Fruit fly (Drosophila melanogaster) whole organism, embryonic: ENCODE data around the gene CG11374.

Source experiments
- CG10366 ChIP-seq: fragments of 200-800 bp; sonication (Bioruptor generic); IDR thresholded peaks from 2 replicates; pipeline ENCODE4 v1.3.6; 2022; ENCODE audit warnings: missing biosample characterization, missing genetic modification characterization
- CG1832 ChIP-seq: fragments of 200-800 bp; sonication (Bioruptor generic); optimal IDR thresholded peaks from 2 replicates; lab custom pipeline; 2017; ENCODE audit warnings: missing biosample characterization, mild to moderate bottlenecking, missing genetic modification characterization, inconsistent platforms
- CG2199 ChIP-seq: fragments of 200-800 bp; sonication (Bioruptor generic); IDR thresholded peaks from 3 replicates; pipeline ENCODE4 v1.3.6; 2022; ENCODE audit warnings: missing biosample characterization, missing genetic modification characterization
- CG2202 ChIP-seq: fragments of 200-800 bp; sonication (Bioruptor generic); optimal IDR thresholded peaks from 2 replicates; lab custom pipeline; 2018; ENCODE audit warnings: missing biosample characterization, mild to moderate bottlenecking, missing genetic modification characterization
- CG31365 ChIP-seq: fragments of 200-800 bp; sonication (Bioruptor generic); optimal IDR thresholded peaks from 2 replicates; lab custom pipeline; 2018; ENCODE audit warnings: missing biosample characterization, mild to moderate bottlenecking, missing genetic modification characterization
- CG3838 ChIP-seq: fragments of 200-800 bp; sonication (Bioruptor generic); optimal IDR thresholded peaks from 3 replicates; lab custom pipeline; 2016; ENCODE audit warnings: missing biosample characterization, missing genetic modification characterization
- CG6654 ChIP-seq: fragments of 200-800 bp; sonication (Bioruptor generic); optimal IDR thresholded peaks from 2 replicates; lab custom pipeline; 2017; ENCODE audit warnings: missing biosample characterization, mild to moderate bottlenecking, missing genetic modification characterization
- CG6683 ChIP-seq: fragments of 200-800 bp; sonication (Bioruptor generic); optimal IDR thresholded peaks from 2 replicates; lab custom pipeline; 2017; ENCODE audit warnings: missing biosample characterization, mild to moderate bottlenecking, missing genetic modification characterization, missing genetic modification reagents
- CG7372 ChIP-seq: fragments of 200-800 bp; sonication (Bioruptor generic); IDR thresholded peaks from 2 replicates; pipeline ENCODE4 v1.3.6; 2022; ENCODE audit warnings: missing biosample characterization, missing genetic modification characterization
- CG7556 ChIP-seq: fragments of 200-800 bp; sonication (Bioruptor generic); optimal IDR thresholded peaks from 2 replicates; lab custom pipeline; 2017; ENCODE audit warnings: missing biosample characterization, mild to moderate bottlenecking, missing genetic modification characterization
- CG7928 ChIP-seq: fragments of 200-800 bp; sonication (Bioruptor generic); optimal IDR thresholded peaks from 2 replicates; lab custom pipeline; 2017; ENCODE audit warnings: missing biosample characterization, mild to moderate bottlenecking, missing genetic modification characterization
- CG8359 ChIP-seq: fragments of 200-800 bp; sonication (Bioruptor generic); optimal IDR thresholded peaks from 2 replicates; lab custom pipeline; 2017; ENCODE audit warnings: missing biosample characterization, mild to moderate bottlenecking, missing genetic modification characterization, borderline replicate concordance
- CG8765 ChIP-seq: fragments of 200-800 bp; sonication (Bioruptor generic); IDR thresholded peaks from 2 replicates; pipeline ENCODE4 v1.3.6; 2022; ENCODE audit warnings: missing biosample characterization, missing genetic modification characterization
- CTCF ChIP-seq: fragments of 200-800 bp; sonication (Bioruptor generic); optimal IDR thresholded peaks from 2 replicates; lab custom pipeline; 2017; ENCODE audit warnings: missing biosample characterization, mild to moderate bottlenecking, missing genetic modification characterization, moderate library complexity
- Dfd ChIP-seq, 2 experiments: fragments of >200 bp; optimal IDR thresholded peaks; 2 replicates each; lab custom pipeline; 2017; ENCODE audit warnings: missing biosample characterization in 2 of 2, missing genetic modification characterization in 2 of 2
- E2f1 ChIP-seq: fragments of 200-800 bp; sonication (Bioruptor generic); IDR thresholded peaks from 2 replicates; pipeline ENCODE4 v1.3.6; 2022; ENCODE audit warnings: missing biosample characterization, missing genetic modification characterization
- Eip74EF ChIP-seq, 2 experiments: fragments of 200-800 bp in 1 of 2; fragments of >200 bp in 1 of 2; sonication (Bioruptor generic) in 1 of 2; optimal IDR thresholded peaks; 2 replicates each; lab custom pipeline; 2017 to 2019; ENCODE audit warnings: missing biosample characterization in 2 of 2, missing genetic modification characterization in 2 of 2, mild to moderate bottlenecking in 1 of 2, moderate library complexity in 1 of 2
- Fer2 ChIP-seq: fragments of 200-800 bp; sonication (Bioruptor generic); optimal IDR thresholded peaks from 2 replicates; lab custom pipeline; 2018; ENCODE audit warnings: missing biosample characterization, mild to moderate bottlenecking, missing genetic modification characterization, moderate library complexity
- HLH3B ChIP-seq: fragments of 200-800 bp; sonication (Bioruptor generic); IDR thresholded peaks from 2 replicates; pipeline ENCODE4 v1.3.6; 2022; ENCODE audit warnings: missing biosample characterization, missing genetic modification characterization
- Hmr ChIP-seq: fragments of 200-800 bp; sonication (Bioruptor generic); optimal IDR thresholded peaks from 3 replicates; lab custom pipeline; 2017; ENCODE audit warnings: mild to moderate bottlenecking, missing biosample characterization, missing genetic modification reagents, missing genetic modification characterization
- Lpt ChIP-seq: fragments of >200 bp; optimal IDR thresholded peaks from 2 replicates; lab custom pipeline; 2018; ENCODE audit warnings: missing biosample characterization, missing genetic modification characterization
- Med ChIP-seq: fragments of 200-800 bp; sonication (Bioruptor generic); peaks from one replicate; lab custom pipeline; 2016; ENCODE audit warnings: missing biosample characterization, missing genetic modification characterization, mild to moderate bottlenecking, inconsistent platforms, moderate library complexity
- NC2β ChIP-seq: fragments of 200-800 bp; sonication (Bioruptor generic); optimal IDR thresholded peaks from 2 replicates; lab custom pipeline; 2016; ENCODE audit warnings: missing biosample characterization, missing genetic modification characterization
- PHDP ChIP-seq: fragments of 200-800 bp; sonication (Bioruptor generic); optimal IDR thresholded peaks from 3 replicates; lab custom pipeline; 2018; ENCODE audit warnings: missing biosample characterization, mild to moderate bottlenecking, missing genetic modification characterization, moderate library complexity
- Poxn ChIP-seq: fragments of 200-800 bp; sonication (Bioruptor generic); IDR thresholded peaks from 2 replicates; pipeline ENCODE4 v1.3.6; 2022; ENCODE audit warnings: missing biosample characterization, missing genetic modification characterization
- Xrp1 ChIP-seq: fragments of 200-800 bp; sonication (Bioruptor generic); IDR thresholded peaks from 2 replicates; pipeline ENCODE4 v1.3.6; 2022; ENCODE audit warnings: missing biosample characterization, missing genetic modification characterization
- abd-A ChIP-seq: fragments of 200-800 bp; sonication (Bioruptor generic); optimal IDR thresholded peaks from 3 replicates; lab custom pipeline; 2019; ENCODE audit warnings: missing biosample characterization, mild to moderate bottlenecking, missing genetic modification characterization, moderate library complexity
- ap ChIP-seq: fragments of 200-800 bp; sonication (Bioruptor generic); IDR thresholded peaks from 2 replicates; pipeline ENCODE4 v1.3.6; 2022; ENCODE audit warnings: missing biosample characterization, missing genetic modification characterization
- ara ChIP-seq: fragments of 200-800 bp; sonication (Bioruptor generic); IDR thresholded peaks from 2 replicates; pipeline ENCODE4 v1.3.6; 2022; ENCODE audit warnings: missing biosample characterization, missing genetic modification characterization
- az2 ChIP-seq: fragments of 200-800 bp; sonication (Bioruptor generic); optimal IDR thresholded peaks from 3 replicates; lab custom pipeline; 2016; ENCODE audit warnings: missing biosample characterization, missing genetic modification characterization
- bigmax ChIP-seq: fragments of 200-800 bp; sonication (Bioruptor generic); optimal IDR thresholded peaks from 2 replicates; lab custom pipeline; 2018; ENCODE audit warnings: missing biosample characterization, mild to moderate bottlenecking, missing genetic modification characterization
- cg ChIP-seq: fragments of 200-800 bp; sonication (Bioruptor generic); optimal IDR thresholded peaks from 3 replicates; lab custom pipeline; 2019; ENCODE audit warnings: missing biosample characterization, mild to moderate bottlenecking, missing genetic modification characterization, moderate library complexity
- dmrt99B ChIP-seq: fragments of 200-800 bp; sonication (Bioruptor generic); optimal IDR thresholded peaks from 2 replicates; lab custom pipeline; 2018; ENCODE audit warnings: missing biosample characterization, mild to moderate bottlenecking, missing genetic modification characterization, moderate library complexity
- dpn ChIP-seq, 2 experiments: fragments of 200-800 bp; sonication (Bioruptor generic); optimal IDR thresholded peaks; 3 replicates each; lab custom pipeline; 2016; ENCODE audit warnings: missing biosample characterization in 2 of 2, missing genetic modification characterization in 2 of 2
- fu2 ChIP-seq: fragments of 200-800 bp; sonication (Bioruptor generic); optimal IDR thresholded peaks from 2 replicates; lab custom pipeline; 2016; ENCODE audit warnings: missing biosample characterization, missing genetic modification characterization
- gcm ChIP-seq: fragments of 200-800 bp; sonication (Bioruptor generic); optimal IDR thresholded peaks from 2 replicates; lab custom pipeline; 2019; ENCODE audit warnings: missing biosample characterization, mild to moderate bottlenecking, missing genetic modification characterization, moderate library complexity
- gcm2 ChIP-seq: fragments of 200-800 bp; sonication (Bioruptor generic); optimal IDR thresholded peaks from 2 replicates; lab custom pipeline; 2016; ENCODE audit warnings: missing biosample characterization, missing genetic modification characterization
- gem ChIP-seq: fragments of 200-800 bp; sonication (Bioruptor generic); optimal IDR thresholded peaks from 2 replicates; lab custom pipeline; 2019; ENCODE audit warnings: missing biosample characterization, mild to moderate bottlenecking, missing genetic modification characterization, moderate library complexity
- jing ChIP-seq: fragments of 200-800 bp; sonication (Bioruptor generic); optimal IDR thresholded peaks from 2 replicates; lab custom pipeline; 2018; ENCODE audit warnings: missing biosample characterization, mild to moderate bottlenecking, missing genetic modification characterization
- klu ChIP-seq: fragments of 200-800 bp; sonication (Bioruptor generic); IDR thresholded peaks from 2 replicates; pipeline ENCODE4 v1.3.6; 2022; ENCODE audit warnings: missing biosample characterization, missing genetic modification characterization
- pros ChIP-seq: fragments of 200-800 bp; sonication (Bioruptor generic); optimal IDR thresholded peaks from 3 replicates; lab custom pipeline; 2019; ENCODE audit warnings: missing biosample characterization, mild to moderate bottlenecking, missing genetic modification characterization, moderate library complexity
- psq ChIP-seq: fragments of 200-800 bp; sonication (Bioruptor generic); optimal IDR thresholded peaks from 2 replicates; lab custom pipeline; 2017; ENCODE audit warnings: missing biosample characterization, missing genetic modification characterization
- sima ChIP-seq: fragments of 200-800 bp; sonication (Bioruptor generic); optimal IDR thresholded peaks from 2 replicates; lab custom pipeline; 2016; ENCODE audit warnings: missing biosample characterization, missing genetic modification characterization
- twi ChIP-seq: fragments of 200-800 bp; optimal IDR thresholded peaks from 2 replicates; lab custom pipeline; 2019; ENCODE audit warnings: missing biosample characterization, mild to moderate bottlenecking, missing genetic modification characterization, moderate library complexity
- unpg ChIP-seq: fragments of 200-800 bp; sonication (Bioruptor generic); optimal IDR thresholded peaks from 3 replicates; lab custom pipeline; 2018; ENCODE audit warnings: missing biosample characterization, mild to moderate bottlenecking, missing genetic modification characterization, moderate library complexity
- zfh1 ChIP-seq: fragments of 200-800 bp; sonication (Bioruptor generic); IDR thresholded peaks from 3 replicates; pipeline ENCODE4 v1.3.6; 2022; ENCODE audit warnings: missing biosample characterization, missing genetic modification characterization

The CG11374 gene

dm6 chr2L:76048-76447 lies at the start of gene CG11374:
TSS of gene CG11374 (plus strand) at chr2L:76348.
- TF ChIP-seq Poxn (GFP tag; lab: Robert Waterston, UW): no peak
- no peak for TF ChIP-seq CG6683
- no peak for TF ChIP-seq Hmr (GFP tag; lab: Kevin White, UChicago)
- TF ChIP-seq NC2β (GFP tag; lab: Kevin White, UChicago): no peak
- TF ChIP-seq abd-A: no peak
- TF ChIP-seq zfh1 (GFP tag; lab: Robert Waterston, UW): no peak
- no peak for TF ChIP-seq CG8765 (GFP tag; lab: Robert Waterston, UW)
- TF ChIP-seq Dfd (GFP tag; optimal IDR thresholded peaks at IDR 0.05; lab: Kevin White, UChicago): no peak
- no peak for TF ChIP-seq dpn (GFP tag; optimal IDR thresholded peaks at IDR 0.05; lab: Kevin White, UChicago)
- TF ChIP-seq, all 482 proteins: peak for 0

- no peak for TF ChIP-seq CG8359 (GFP tag; lab: Kevin White, UChicago)
- no peak for TF ChIP-seq psq (GFP tag; lab: Kevin White, UChicago)
- no peak for TF ChIP-seq unpg (GFP tag; lab: Kevin White, UChicago)
- no peak for TF ChIP-seq klu (GFP tag; lab: Robert Waterston, UW)
- TF ChIP-seq CG7928: no peak
- TF ChIP-seq sima (GFP tag; lab: Kevin White, UChicago): no peak
- TF ChIP-seq ara: 0 out of 2 replicates have a peak, but pooled peaks have one; percentile 23
- TF ChIP-seq CG7556: no peak
- TF ChIP-seq Fer2 (tag; lab: Kevin White, UChicago): no peak
- peak; percentile 55 for TF ChIP-seq cg (GFP tag; lab: Kevin White, UChicago)
- no peak for TF ChIP-seq CTCF (GFP tag; lab: Kevin White, UChicago)
- TF ChIP-seq HLH3B: no peak
- TF ChIP-seq CG2202 (tag; lab: Kevin White, UChicago): no peak
- TF ChIP-seq az2 (GFP tag; lab: Kevin White, UChicago): no peak
- no peak for TF ChIP-seq ap (GFP tag; lab: Robert Waterston, UW)
- TF ChIP-seq gcm (GFP tag; lab: Kevin White, UChicago): peak; percentile 6
- TF ChIP-seq gcm2: no peak
- no peak for TF ChIP-seq dmrt99B (tag; lab: Kevin White, UChicago)
- TF ChIP-seq Xrp1 (GFP tag; lab: Robert Waterston, UW): no peak
- TF ChIP-seq CG6654 (GFP tag; lab: Kevin White, UChicago): no peak
- TF ChIP-seq gem (tag; lab: Kevin White, UChicago): no peak
- TF ChIP-seq PHDP (tag; lab: Kevin White, UChicago): no peak
- TF ChIP-seq E2f1 (GFP tag; lab: Robert Waterston, UW): no peak
- no peak for TF ChIP-seq bigmax (GFP tag; lab: Kevin White, UChicago)
- TF ChIP-seq CG7372 (GFP tag; lab: Robert Waterston, UW): no peak
- TF ChIP-seq CG31365 (tag; lab: Kevin White, UChicago): no peak
- no peak for TF ChIP-seq Lpt (GFP tag; lab: Kevin White, UChicago)
- no peak for TF ChIP-seq fu2 (GFP tag; lab: Kevin White, UChicago)
- TF ChIP-seq Med (GFP tag; lab: Kevin White, UChicago): no peak
- no peak for TF ChIP-seq CG3838 (GFP tag; lab: Kevin White, UChicago)
- peak in 1 of 2 experiments; percentile 11 for TF ChIP-seq Eip74EF (GFP tag; optimal IDR thresholded peaks at IDR 0.05; lab: Kevin White, UChicago)
- TF ChIP-seq jing: no peak
- TF ChIP-seq CG2199 (GFP tag; lab: Robert Waterston, UW): peak; percentile 76; the same call in 2 of the 3 replicates
- TF ChIP-seq CG10366 (GFP tag; lab: Robert Waterston, UW): no peak
- TF ChIP-seq CG1832 (GFP tag; lab: Kevin White, UChicago): no peak
- no peak for TF ChIP-seq pros (GFP tag; lab: Kevin White, UChicago)
- peak; percentile 42 for TF ChIP-seq twi
- TF ChIP-seq, all 482 proteins: peak for 6
These were observed 42.1 kb upstream of the CG11374 start for dm6 chr2L:34054-34453.
